Fruit fly (Drosophila melanogaster): ENCODE data around the gene CG33120.

CG33120 gene

DNA sequence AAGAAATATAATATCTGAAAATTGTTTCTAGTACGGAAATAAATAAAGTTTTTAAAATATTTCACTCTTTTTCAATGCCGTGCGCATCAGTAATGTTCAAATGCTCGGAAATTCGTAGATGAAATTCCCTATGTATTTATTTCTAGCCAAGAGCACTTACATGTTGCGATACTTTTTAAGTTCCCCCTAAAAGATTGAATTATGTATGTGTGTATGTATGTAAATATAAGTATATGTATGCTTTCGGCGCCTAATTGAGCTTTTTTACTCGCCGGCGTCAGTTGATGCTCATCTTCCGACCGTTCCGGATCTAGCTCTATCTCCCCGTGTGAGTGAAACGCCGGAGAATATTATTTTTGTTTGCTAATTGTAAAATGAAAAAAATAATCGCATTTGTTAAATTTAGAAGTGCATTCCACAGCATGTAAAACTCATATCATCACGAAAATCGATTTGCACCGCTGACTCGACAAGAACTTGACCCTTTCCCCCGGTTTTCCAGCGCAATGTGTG, 17.8 kb downstream of the CG33120 start, which contains the start of gene Ugt36E1:
TSS of gene Ugt36E1 (plus strand) at position 275 of the 513 bp plus-strand sequence.
- no peak for TF ChIP-seq bab1 (GFP tag; optimal IDR thresholded peaks at IDR 0.05)
- peak; percentile 19 for TF ChIP-seq kay (GFP tag; ENCODE audit: borderline replicate concordance)
- peak; percentile 61 for TF ChIP-seq tj (GFP tag; optimal IDR thresholded peaks at IDR 0.05)
- no peak for TF ChIP-seq cnc (optimal IDR thresholded peaks at IDR 0.05)
- TF ChIP-seq CG7101 (tag; optimal IDR thresholded peaks at IDR 0.05), result no peak
- no peak for TF ChIP-seq CG5204 (GFP tag; optimal IDR thresholded peaks at IDR 0.05)
- no peak for TF ChIP-seq Crg-1 (GFP tag; optimal IDR thresholded peaks at IDR 0.05)

DNA sequence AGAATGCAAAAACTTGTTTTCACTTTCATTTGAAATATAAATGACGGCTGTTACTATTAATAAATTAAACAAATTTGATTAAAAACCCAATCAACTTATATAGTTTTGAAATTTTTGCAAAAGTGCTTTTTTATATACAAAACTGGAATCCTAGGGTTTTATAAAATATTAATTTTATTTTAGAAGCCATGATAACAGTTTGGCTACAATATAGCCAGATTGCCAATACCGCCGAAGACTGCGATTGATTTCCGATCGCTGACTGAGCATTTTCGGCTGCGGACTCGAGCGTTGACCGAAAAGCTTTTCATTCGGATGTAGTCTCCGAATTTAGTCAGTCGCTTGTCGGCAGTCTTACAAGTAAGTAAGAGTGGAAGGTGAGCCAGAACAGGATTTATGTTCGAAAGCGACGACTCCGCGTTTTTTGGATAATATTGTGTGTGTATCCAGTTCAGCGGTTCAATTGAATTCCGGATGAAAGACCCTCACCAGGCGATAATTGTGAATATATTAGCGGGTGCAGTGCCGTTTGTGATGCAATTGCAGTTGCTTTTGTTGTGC, 21.1 kb downstream of the CG33120 start, which contains the start of gene Ugt36D1:
TSS of gene Ugt36D1 (plus strand) at position 306 of the 561 bp plus-strand sequence.
- TF ChIP-seq CG7101 (tag; optimal IDR thresholded peaks at IDR 0.05) (peak; percentile 5), ovo (GFP tag; optimal IDR thresholded peaks at IDR 0.05) (no peak), Crg-1 (GFP tag; optimal IDR thresholded peaks at IDR 0.05) (no peak), CG1620 (GFP tag; optimal IDR thresholded peaks at IDR 0.05) (no peak), bab1 (GFP tag; optimal IDR thresholded peaks at IDR 0.05) (peak; percentile 11), CG11617 (GFP tag; optimal IDR thresholded peaks at IDR 0.05) (peak; percentile 80), tj (GFP tag; optimal IDR thresholded peaks at IDR 0.05) (peak; percentile 94), Hr96 (GFP tag; optimal IDR thresholded peaks at IDR 0.05) (peak; percentile 27), CG12768 (GFP tag; optimal IDR thresholded peaks at IDR 0.05) (no peak), cnc (optimal IDR thresholded peaks at IDR 0.05) (no peak), CG5204 (GFP tag; optimal IDR thresholded peaks at IDR 0.05) (no peak), Mnt (GFP tag; optimal IDR thresholded peaks at IDR 0.05) (peak; percentile 20), kay (GFP tag; ENCODE audit: borderline replicate concordance) (peak; percentile 86), CG33017 (tag; optimal IDR thresholded peaks at IDR 0.05) (peak; percentile 0), Clk (GFP tag; optimal IDR thresholded peaks at IDR 0.05) (no peak), CG7045 (GFP tag; optimal IDR thresholded peaks at IDR 0.05) (no peak), toe (GFP tag; optimal IDR thresholded peaks at IDR 0.05) (no peak), CG14711 (tag; optimal IDR thresholded peaks at IDR 0.05) (no peak), pad (GFP tag; optimal IDR thresholded peaks at IDR 0.05) (no peak)

DNA sequence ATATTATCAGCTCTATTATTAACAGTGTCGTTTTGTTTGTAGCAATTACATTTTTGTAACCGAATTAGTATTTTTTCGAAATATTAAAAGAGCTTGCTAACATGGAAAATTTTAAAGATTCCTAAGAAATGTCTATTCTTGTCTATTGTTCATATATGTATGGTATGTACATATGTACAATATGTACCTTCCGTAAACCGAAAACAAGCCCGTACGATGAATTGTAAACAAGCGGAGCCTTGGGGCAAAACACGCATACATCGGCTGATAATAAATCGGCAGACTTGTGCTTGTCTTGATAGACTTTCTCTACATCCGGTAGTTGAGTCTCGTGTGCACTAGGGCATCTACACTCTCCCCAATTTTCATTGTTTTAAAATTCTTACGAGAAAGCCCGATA, 21.6 kb downstream of the CG33120 start:
- TF ChIP-seq CG1620 (GFP tag; optimal IDR thresholded peaks at IDR 0.05), result no peak
- TF ChIP-seq toe (GFP tag; optimal IDR thresholded peaks at IDR 0.05), result no peak
- no peak for TF ChIP-seq ovo (GFP tag; optimal IDR thresholded peaks at IDR 0.05)
- TF ChIP-seq tj (GFP tag; optimal IDR thresholded peaks at IDR 0.05), result no peak
- no peak for TF ChIP-seq CG14711 (tag; optimal IDR thresholded peaks at IDR 0.05)
- no peak for TF ChIP-seq CG7101 (tag; optimal IDR thresholded peaks at IDR 0.05)
- no peak for TF ChIP-seq Crg-1 (GFP tag; optimal IDR thresholded peaks at IDR 0.05)
- TF ChIP-seq CG33017 (tag; optimal IDR thresholded peaks at IDR 0.05), result no peak
- TF ChIP-seq Clk (GFP tag; optimal IDR thresholded peaks at IDR 0.05), result no peak
- no peak for TF ChIP-seq bab1 (GFP tag; optimal IDR thresholded peaks at IDR 0.05)
- TF ChIP-seq cic (GFP tag; optimal IDR thresholded peaks at IDR 0.05), result no peak
- TF ChIP-seq cnc (optimal IDR thresholded peaks at IDR 0.05), result no peak
- no peak for TF ChIP-seq CG5204 (GFP tag; optimal IDR thresholded peaks at IDR 0.05)
- TF ChIP-seq Mnt (GFP tag; optimal IDR thresholded peaks at IDR 0.05), result no peak
- TF ChIP-seq CG11617 (GFP tag; optimal IDR thresholded peaks at IDR 0.05), result no peak
- TF ChIP-seq Hr96 (GFP tag; optimal IDR thresholded peaks at IDR 0.05), result no peak
- no peak for TF ChIP-seq pad (GFP tag; optimal IDR thresholded peaks at IDR 0.05)
- TF ChIP-seq CG12768 (GFP tag; optimal IDR thresholded peaks at IDR 0.05), result no peak
- TF ChIP-seq CG7045 (GFP tag; optimal IDR thresholded peaks at IDR 0.05), result no peak
- no peak for TF ChIP-seq kay (GFP tag; ENCODE audit: borderline replicate concordance)

DNA sequence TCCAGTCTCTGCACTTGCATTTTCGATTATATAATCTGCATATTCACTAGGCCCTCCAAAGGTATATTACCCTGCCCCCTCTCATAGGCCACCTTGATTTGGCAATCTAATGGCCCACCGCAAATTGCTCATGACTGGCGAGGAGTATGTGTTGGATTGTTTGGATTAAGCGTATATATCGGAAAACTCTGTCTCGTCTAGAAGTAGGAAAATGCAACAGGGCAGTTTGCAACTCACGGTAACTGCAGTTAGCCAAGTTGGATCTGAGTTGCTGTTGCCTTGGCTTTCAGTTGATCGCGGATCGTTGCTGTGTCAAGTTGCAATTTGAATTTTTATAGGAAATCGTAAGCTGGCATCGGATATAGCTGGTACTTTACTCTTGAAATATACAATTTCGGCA, 25.3 kb downstream of the CG33120 start, which contains the start of gene Ugt36F1:
TSS of gene Ugt36F1 (plus strand) at position 301 of the 400 bp plus-strand sequence.
- TF ChIP-seq tj (GFP tag; optimal IDR thresholded peaks at IDR 0.05) (no peak), Crg-1 (GFP tag; optimal IDR thresholded peaks at IDR 0.05) (no peak), CG14711 (tag; optimal IDR thresholded peaks at IDR 0.05) (no peak), bab1 (GFP tag; optimal IDR thresholded peaks at IDR 0.05) (no peak), pad (GFP tag; optimal IDR thresholded peaks at IDR 0.05) (no peak), Clk (GFP tag; optimal IDR thresholded peaks at IDR 0.05) (no peak)

DNA sequence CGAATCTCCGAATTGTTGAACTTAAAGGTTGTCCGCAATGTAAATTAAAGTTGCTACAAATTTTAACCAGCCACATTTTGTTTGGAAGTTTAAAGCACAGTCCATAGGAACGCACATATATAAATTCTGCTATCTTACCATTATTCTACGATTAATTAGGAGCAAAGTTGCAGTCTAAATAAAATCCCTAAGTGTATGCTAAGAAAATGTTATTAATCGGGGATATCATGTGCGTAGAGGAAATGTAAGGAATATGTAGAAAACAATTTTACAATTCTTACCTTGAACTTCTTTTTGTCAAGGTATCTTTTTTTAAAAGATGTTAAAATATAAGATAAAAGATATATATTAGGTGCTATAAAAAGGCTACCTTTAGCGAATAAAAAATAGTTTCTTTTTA, 26.0 kb downstream of the CG33120 start:
- TF ChIP-seq CG14711 (tag; optimal IDR thresholded peaks at IDR 0.05), result no peak
- no peak for TF ChIP-seq Clk (GFP tag; optimal IDR thresholded peaks at IDR 0.05)

DNA sequence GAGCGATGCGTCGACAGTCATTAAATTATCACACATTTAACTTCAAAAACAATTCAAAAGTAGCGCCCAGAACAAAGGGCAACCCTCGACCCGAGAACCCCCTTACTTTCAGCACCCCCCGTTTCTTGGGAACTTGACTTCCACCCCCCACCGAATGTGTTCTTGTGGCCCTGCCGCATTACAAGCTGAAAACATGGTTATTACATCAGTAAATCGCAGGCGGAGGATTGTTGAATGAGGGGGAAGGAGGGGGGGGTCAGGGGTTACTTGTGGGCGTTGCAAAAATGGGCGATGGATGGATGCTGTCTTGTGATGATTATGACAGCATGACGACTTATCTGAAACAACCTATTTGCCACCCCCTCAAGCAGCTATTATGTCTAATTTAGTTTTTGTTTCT, 29.2 kb downstream of the CG33120 start:
- no peak for TF ChIP-seq ovo (GFP tag; optimal IDR thresholded peaks at IDR 0.05)
- TF ChIP-seq CG7045 (GFP tag; optimal IDR thresholded peaks at IDR 0.05), result no peak
- no peak for TF ChIP-seq Clk (GFP tag; optimal IDR thresholded peaks at IDR 0.05)
- no peak for TF ChIP-seq Hr96 (GFP tag; optimal IDR thresholded peaks at IDR 0.05)
- no peak for TF ChIP-seq CG14711 (tag; optimal IDR thresholded peaks at IDR 0.05)
- TF ChIP-seq CG7101 (tag; optimal IDR thresholded peaks at IDR 0.05), result no peak
- TF ChIP-seq CG33017 (tag; optimal IDR thresholded peaks at IDR 0.05), result no peak
- TF ChIP-seq CG5204 (GFP tag; optimal IDR thresholded peaks at IDR 0.05), result no peak
- no peak for TF ChIP-seq CG11617 (GFP tag; optimal IDR thresholded peaks at IDR 0.05)
- no peak for TF ChIP-seq CG1620 (GFP tag; optimal IDR thresholded peaks at IDR 0.05)
- no peak for TF ChIP-seq cnc (optimal IDR thresholded peaks at IDR 0.05)
- TF ChIP-seq cic (GFP tag; optimal IDR thresholded peaks at IDR 0.05), result no peak
- TF ChIP-seq kay (GFP tag; ENCODE audit: borderline replicate concordance), result no peak
- TF ChIP-seq tj (GFP tag; optimal IDR thresholded peaks at IDR 0.05), result no peak
- no peak for TF ChIP-seq bab1 (GFP tag; optimal IDR thresholded peaks at IDR 0.05)
- no peak for TF ChIP-seq CG12768 (GFP tag; optimal IDR thresholded peaks at IDR 0.05)
- TF ChIP-seq Crg-1 (GFP tag; optimal IDR thresholded peaks at IDR 0.05), result no peak
- no peak for TF ChIP-seq toe (GFP tag; optimal IDR thresholded peaks at IDR 0.05)
